Worm (Caenorhabditis elegans): ENCODE results near the gene snrp-200.
"Not testable (repeated sequence)": the region's sequence is repeated elsewhere in the genome, so short reads cannot be mapped to it uniquely, and the experiment has no call there.

Gene snrp-200

ce11 chrII:12753725-12754124 lies 17.0 kb upstream of the snrp-200 start, which contains the start of gene Y46G5A.39:
Y46G5A.39 (minus strand) TSS chrII:12753825.
- TF ChIP-seq snpc-4 (tag; optimal IDR thresholded peaks at IDR 0.05); ztf-1 (GFP tag; conservative IDR thresholded peaks at IDR 0.05); nhr-25 (tag; optimal IDR thresholded peaks at IDR 0.05): not testable (repeated sequence)

- TF ChIP-seq elt-3 (tag; optimal IDR thresholded peaks at IDR 0.05) (no peak), Y55F3AM.14 (GFP tag; optimal IDR thresholded peaks at IDR 0.05) (no peak), aly-2 (tag; optimal IDR thresholded peaks at IDR 0.05) (no peak), mab-5 (tag; optimal IDR thresholded peaks at IDR 0.05) (no peak), fos-1 (tag; optimal IDR thresholded peaks at IDR 0.05) (no peak), peb-1 (tag; optimal IDR thresholded peaks at IDR 0.05) (no peak), dmd-4 (tag; optimal IDR thresholded peaks at IDR 0.05) (no peak), nhr-11 (tag; optimal IDR thresholded peaks at IDR 0.05) (no peak), egl-27 (tag; optimal IDR thresholded peaks at IDR 0.05) (no peak), ztf-11 (tag; optimal IDR thresholded peaks at IDR 0.05) (no peak), unc-39 (tag; optimal IDR thresholded peaks at IDR 0.05) (no peak), nhr-6 (tag; optimal IDR thresholded peaks at IDR 0.05) (no peak), ceh-16 (tag; optimal IDR thresholded peaks at IDR 0.05) (no peak), elt-1 (tag; optimal IDR thresholded peaks at IDR 0.05) (no peak), lin-11 (tag; optimal IDR thresholded peaks at IDR 0.05) (no peak), ZK546.5 (tag; optimal IDR thresholded peaks at IDR 0.05) (no peak), blmp-1 (tag; optimal IDR thresholded peaks at IDR 0.05; ENCODE audit: insufficient read depth) (no peak), nhr-12 (tag; optimal IDR thresholded peaks at IDR 0.05) (no peak), sem-4 (tag; optimal IDR thresholded peaks at IDR 0.05) (no peak)
Observed at ce11 chrII:12739306-12739705, 2.6 kb upstream of the snrp-200 start.

DNA sequence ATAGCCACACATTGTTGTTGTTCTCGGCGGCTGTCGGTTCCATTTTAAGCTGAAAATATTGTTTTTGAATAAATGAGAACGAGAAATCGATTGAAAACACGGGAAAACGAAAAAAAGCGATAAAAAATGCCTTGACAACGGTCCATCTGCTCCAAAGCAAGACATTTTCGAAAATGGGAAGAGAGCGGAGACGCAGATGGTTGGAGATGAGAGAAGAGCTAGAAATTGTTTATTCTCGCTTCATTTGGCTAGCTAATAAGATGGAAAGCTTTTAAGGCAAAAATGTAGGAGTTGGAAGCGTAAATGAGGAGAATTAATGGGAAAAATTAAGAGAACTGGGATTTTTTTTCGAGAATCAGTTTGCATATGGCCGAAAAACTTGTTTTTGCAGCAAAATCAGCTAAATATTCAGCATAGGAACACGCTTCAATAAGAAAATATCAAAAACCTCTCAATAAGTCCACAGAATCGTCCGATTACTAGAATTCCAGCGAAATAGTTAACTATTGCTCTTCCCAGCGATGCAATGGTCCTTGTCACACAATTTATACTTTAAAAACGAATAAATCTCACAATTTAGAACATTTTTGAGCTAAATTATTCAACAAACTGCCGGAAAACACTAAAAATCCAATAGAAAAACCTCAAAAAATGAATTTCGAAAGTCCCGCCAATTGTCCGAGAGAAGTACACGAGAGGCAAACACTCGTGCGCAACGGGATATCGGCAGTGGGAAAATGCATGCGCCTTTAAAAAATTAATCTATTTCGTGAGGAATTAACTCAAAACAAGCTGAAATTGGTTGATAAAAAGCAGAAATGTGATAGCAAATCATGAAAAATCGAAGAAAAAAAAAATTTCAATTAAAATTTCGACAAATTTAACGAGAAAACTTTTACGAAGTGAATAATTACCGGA lies 1.8 kb upstream of the snrp-200 start, which contains the start of gene pisy-1:
pisy-1 (minus strand) TSS at position 51 of the 918 bp plus-strand sequence.
- TF ChIP-seq nhr-129 (tag; optimal IDR thresholded peaks at IDR 0.05) (peak; percentile 56), skn-1 (tag; optimal IDR thresholded peaks at IDR 0.05) (no peak), aly-2 (tag; optimal IDR thresholded peaks at IDR 0.05) (no peak), dmd-4 (tag; optimal IDR thresholded peaks at IDR 0.05) (no peak), nhr-77 (tag; optimal IDR thresholded peaks at IDR 0.05) (no peak), mab-5 (tag; optimal IDR thresholded peaks at IDR 0.05) (no peak), snpc-4 (tag; optimal IDR thresholded peaks at IDR 0.05) (peak; percentile 6), ceh-82 (tag; optimal IDR thresholded peaks at IDR 0.05) (no peak), unc-55 (GFP tag; optimal IDR thresholded peaks at IDR 0.05) (peak; percentile 82), mdl-1 (tag; optimal IDR thresholded peaks at IDR 0.05) (no peak), zag-1 (tag; optimal IDR thresholded peaks at IDR 0.05) (no peak), nhr-6 (tag; optimal IDR thresholded peaks at IDR 0.05) (no peak), R02D3.7 (tag; optimal IDR thresholded peaks at IDR 0.05) (no peak), nhr-10 (tag; optimal IDR thresholded peaks at IDR 0.05) (no peak), egl-27 (tag; optimal IDR thresholded peaks at IDR 0.05) (no peak), unc-39 (tag; optimal IDR thresholded peaks at IDR 0.05) (no peak), gmeb-1 (tag; optimal IDR thresholded peaks at IDR 0.05) (peak; percentile 75), nhr-237 (tag; optimal IDR thresholded peaks at IDR 0.05) (no peak), ceh-16 (tag; optimal IDR thresholded peaks at IDR 0.05) (no peak), lin-39 (tag; optimal IDR thresholded peaks at IDR 0.05) (no peak), nhr-11 (tag; optimal IDR thresholded peaks at IDR 0.05) (no peak), Y55F3AM.14 (GFP tag; optimal IDR thresholded peaks at IDR 0.05) (no peak), unc-62 (GFP tag; optimal IDR thresholded peaks at IDR 0.05) (no peak), crh-2 (tag; optimal IDR thresholded peaks at IDR 0.05) (peak; percentile 49), alr-1 (tag; optimal IDR thresholded peaks at IDR 0.05) (no peak), nhr-12 (tag; optimal IDR thresholded peaks at IDR 0.05) (no peak), ztf-1 (GFP tag; conservative IDR thresholded peaks at IDR 0.05) (no peak), C34F6.9 (tag; optimal IDR thresholded peaks at IDR 0.05) (peak; percentile 71), lin-11 (tag; optimal IDR thresholded peaks at IDR 0.05) (no peak), lsy-2 (tag; optimal IDR thresholded peaks at IDR 0.05) (peak; percentile 26 to 73), peb-1 (tag; optimal IDR thresholded peaks at IDR 0.05) (no peak), mbf-1 (tag; optimal IDR thresholded peaks at IDR 0.05) (no peak), ztf-4 (tag; optimal IDR thresholded peaks at IDR 0.05) (no peak), F13H6.1 (tag; optimal IDR thresholded peaks at IDR 0.05) (no peak), ztf-11 (tag; optimal IDR thresholded peaks at IDR 0.05) (no peak), sma-9 (GFP tag; optimal IDR thresholded peaks at IDR 0.05) (peak; percentile 27), sma-9 (tag; optimal IDR thresholded peaks at IDR 0.05) (no peak), nhr-25 (tag; optimal IDR thresholded peaks at IDR 0.05) (peak; percentile 44), elt-3 (tag; optimal IDR thresholded peaks at IDR 0.05) (no peak), nhr-23 (tag; optimal IDR thresholded peaks at IDR 0.05) (no peak), sma-3 (GFP tag; optimal IDR thresholded peaks at IDR 0.05) (no peak), elt-1 (tag; optimal IDR thresholded peaks at IDR 0.05) (no peak), fos-1 (tag; optimal IDR thresholded peaks at IDR 0.05) (no peak)
